Fruit fly (Drosophila melanogaster) whole organism, embryonic: Measurements from ENCODE around the gene CG42299.

Experiments used
- CG10654 ChIP-seq: fragments of 200-800 bp; sonication (Bioruptor generic); optimal IDR thresholded peaks from 2 replicates; lab custom pipeline; 2016; ENCODE audit warnings: missing biosample characterization, missing genetic modification characterization
- CG11247 ChIP-seq: fragments of 200-800 bp; sonication (Bioruptor generic); IDR thresholded peaks from 2 replicates; pipeline ENCODE4 v1.3.6; 2022; ENCODE audit warnings: missing biosample characterization, missing genetic modification characterization
- CG34224 ChIP-seq: fragments of 200-800 bp; sonication (Bioruptor generic); IDR thresholded peaks from 3 replicates; pipeline ENCODE4 v1.3.6; 2022; ENCODE audit warnings: missing biosample characterization, missing genetic modification characterization; ENCODE audit not compliant: partially characterized antibody
- CG4424 ChIP-seq: fragments of 200-800 bp; sonication (Bioruptor generic); optimal IDR thresholded peaks from 3 replicates; lab custom pipeline; 2016; ENCODE audit warnings: missing biosample characterization, missing genetic modification characterization
- CG9932 ChIP-seq: fragments of 200-800 bp; sonication (Bioruptor generic); IDR thresholded peaks from 2 replicates; pipeline ENCODE4 v1.3.6; 2022; ENCODE audit warnings: missing biosample characterization, missing genetic modification characterization
- CTCF ChIP-seq: fragments of 200-800 bp; sonication (Bioruptor generic); optimal IDR thresholded peaks from 2 replicates; lab custom pipeline; 2017; ENCODE audit warnings: missing biosample characterization, mild to moderate bottlenecking, missing genetic modification characterization, moderate library complexity
- Elba2 ChIP-seq: fragments of 200-800 bp; sonication (Bioruptor generic); optimal IDR thresholded peaks from 3 replicates; lab custom pipeline; 2016; ENCODE audit warnings: missing biosample characterization, missing genetic modification characterization
- Oaz ChIP-seq: fragments of 200-800 bp; sonication (Bioruptor generic); IDR thresholded peaks from 2 replicates; pipeline ENCODE4 v1.3.6; 2022; ENCODE audit warnings: missing biosample characterization, missing genetic modification characterization
- Opbp ChIP-seq: fragments of 200-800 bp; sonication (Bioruptor generic); IDR thresholded peaks from 3 replicates; pipeline ENCODE4 v1.3.6; 2022; ENCODE audit warnings: missing biosample characterization, missing genetic modification characterization; ENCODE audit not compliant: partially characterized antibody
- Rfx ChIP-seq: fragments of 200-800 bp; sonication (Bioruptor generic); IDR thresholded peaks from 2 replicates; pipeline ENCODE4 v1.3.6; 2022; ENCODE audit warnings: missing biosample characterization, missing genetic modification characterization
- cas ChIP-seq: fragments of 200-800 bp; sonication (Bioruptor generic); IDR thresholded peaks from 2 replicates; pipeline ENCODE4 v1.3.6; 2022; ENCODE audit warnings: missing biosample characterization, missing genetic modification characterization
- fu2 ChIP-seq: fragments of 200-800 bp; sonication (Bioruptor generic); optimal IDR thresholded peaks from 2 replicates; lab custom pipeline; 2016; ENCODE audit warnings: missing biosample characterization, missing genetic modification characterization
- trem ChIP-seq: fragments of 200-800 bp; optimal IDR thresholded peaks from 3 replicates; lab custom pipeline; 2019; ENCODE audit warnings: missing biosample characterization, mild to moderate bottlenecking, missing genetic modification characterization, moderate library complexity
- wdn ChIP-seq: fragments of 200-800 bp; sonication (Bioruptor generic); IDR thresholded peaks from 2 replicates; pipeline ENCODE4 v1.3.6; 2022; ENCODE audit warnings: missing biosample characterization, missing genetic modification characterization

DNA sequence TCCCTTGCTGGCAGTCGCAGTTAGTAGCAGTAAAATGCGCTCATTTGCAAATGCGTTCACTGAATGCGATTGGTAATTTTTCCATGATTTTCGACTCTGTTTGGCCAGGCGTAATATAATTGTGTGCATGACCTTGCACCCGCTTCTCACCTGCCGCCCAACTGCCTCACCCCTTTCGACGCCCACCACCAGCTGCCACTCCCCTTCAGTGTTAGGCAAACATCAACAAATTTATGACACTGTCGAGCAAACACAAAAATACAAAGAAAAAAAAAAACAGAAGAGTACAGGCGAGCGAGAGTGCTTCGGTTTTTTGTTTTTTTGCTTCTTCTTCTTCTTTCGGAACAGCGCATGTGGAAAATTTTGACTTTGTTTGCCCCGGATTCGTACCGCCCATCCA, 45.5 kb downstream of the CG42299 start:
- TF ChIP-seq CTCF (no peak), CG4424 (GFP tag; lab: Kevin White, UChicago) (no peak), Opbp (GFP tag; lab: Robert Waterston, UW) (no peak), CG9932 (GFP tag; lab: Robert Waterston, UW) (no peak), Oaz (GFP tag; lab: Robert Waterston, UW) (no peak), Elba2 (no peak), wdn (no peak), trem (tag; lab: Kevin White, UChicago) (no peak), Rfx (GFP tag; lab: Robert Waterston, UW) (no peak), CG11247 (GFP tag; lab: Robert Waterston, UW) (no peak), fu2 (GFP tag; lab: Kevin White, UChicago) (no peak), CG10654 (GFP tag; lab: Kevin White, UChicago) (no peak), cas (no peak), CG34224 (GFP tag; lab: Robert Waterston, UW) (no peak)
